Worm (Caenorhabditis elegans): ENCODE results near the gene Y102A11A.9.

DNA sequence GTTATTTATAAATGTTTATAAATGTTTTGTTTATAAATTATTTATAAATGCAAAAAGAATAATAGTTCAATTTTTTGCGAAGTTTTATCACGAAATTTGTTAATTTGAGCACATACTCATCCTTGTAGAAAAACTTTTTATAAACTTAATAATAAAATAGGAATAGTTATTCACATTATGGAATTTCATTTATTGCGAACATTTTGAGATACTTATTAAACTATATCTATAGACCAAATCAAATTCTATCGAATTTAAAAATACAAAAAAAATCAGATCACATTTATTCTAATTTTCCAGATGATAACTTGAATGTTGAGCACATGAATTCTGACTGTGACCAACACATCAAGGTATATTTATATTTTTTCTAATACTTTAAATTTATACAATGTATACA is 5.9 kb downstream of the Y102A11A.9 start, which contains the start of gene Y102A11A.3:
- TF ChIP-seq him-1 (tag; optimal IDR thresholded peaks at IDR 0.05) (no peak), dao-5 (tag; optimal IDR thresholded peaks at IDR 0.05) (no peak), W03F9.2 (tag; optimal IDR thresholded peaks at IDR 0.05) (no peak)

All from whole organism, L4/young adult.